Fruit fly (Drosophila melanogaster) whole organism, embryonic: ENCODE data around the gene Fer3.

Experiments used
- ATbp ChIP-seq: fragments of 200-800 bp; sonication (Bioruptor generic); optimal IDR thresholded peaks from 2 replicates; lab custom pipeline; 2017; ENCODE audit warnings: missing biosample characterization, mild to moderate bottlenecking, missing genetic modification characterization, missing genetic modification reagents
- Atf-2 ChIP-seq: fragments of 200-800 bp; sonication (Bioruptor generic); optimal IDR thresholded peaks from 2 replicates; lab custom pipeline; 2016; ENCODE audit warnings: missing biosample characterization, missing genetic modification characterization
- CG10321 ChIP-seq: fragments of 200-800 bp; sonication (Bioruptor generic); IDR thresholded peaks from 2 replicates; pipeline ENCODE4 v1.3.6; 2022; ENCODE audit warnings: missing biosample characterization, missing genetic modification characterization
- CG10565 ChIP-seq: fragments of 200-800 bp; sonication (Bioruptor generic); optimal IDR thresholded peaks from 3 replicates; lab custom pipeline; 2016; ENCODE audit warnings: missing biosample characterization, mild to moderate bottlenecking, missing genetic modification characterization
- CG11247 ChIP-seq: fragments of 200-800 bp; sonication (Bioruptor generic); IDR thresholded peaks from 2 replicates; pipeline ENCODE4 v1.3.6; 2022; ENCODE audit warnings: missing biosample characterization, missing genetic modification characterization
- CG11456 ChIP-seq: fragments of 200-800 bp; sonication (Bioruptor generic); IDR thresholded peaks from 3 replicates; pipeline ENCODE4 v1.3.6; 2022; ENCODE audit warnings: missing biosample characterization, missing genetic modification characterization
- CG12104 ChIP-seq: fragments of 200-800 bp; sonication (Bioruptor generic); optimal IDR thresholded peaks from 3 replicates; lab custom pipeline; 2016; ENCODE audit warnings: missing biosample characterization, missing genetic modification characterization
- CG12155 ChIP-seq: fragments of 200-800 bp; sonication (Bioruptor generic); optimal IDR thresholded peaks from 3 replicates; lab custom pipeline; 2016; ENCODE audit warnings: missing biosample characterization, missing genetic modification characterization
- CG13287 ChIP-seq: fragments of 200-800 bp; sonication (Bioruptor generic); IDR thresholded peaks from 2 replicates; pipeline ENCODE4 v1.3.6; 2022; ENCODE audit warnings: missing biosample characterization, missing genetic modification characterization; ENCODE audit not compliant: partially characterized antibody
- CG14710 ChIP-seq: fragments of 200-800 bp; sonication (Bioruptor generic); optimal IDR thresholded peaks from 3 replicates; lab custom pipeline; 2019; ENCODE audit warnings: missing biosample characterization, mild to moderate bottlenecking, missing genetic modification characterization, moderate library complexity
- CG14965 ChIP-seq: fragments of 200-800 bp; sonication (Bioruptor generic); optimal IDR thresholded peaks from 2 replicates; lab custom pipeline; 2016; ENCODE audit warnings: missing biosample characterization, missing genetic modification characterization, borderline replicate concordance
- CG15601 ChIP-seq: fragments of 200-800 bp; sonication (Bioruptor generic); optimal IDR thresholded peaks from 3 replicates; lab custom pipeline; 2019; ENCODE audit warnings: missing biosample characterization, mild to moderate bottlenecking, missing genetic modification characterization, moderate library complexity
- CG15696 ChIP-seq: fragments of 200-800 bp; sonication (Bioruptor generic); optimal IDR thresholded peaks from 2 replicates; lab custom pipeline; 2019; ENCODE audit warnings: missing biosample characterization, mild to moderate bottlenecking, missing genetic modification characterization, moderate library complexity
- CG1647 ChIP-seq: fragments of 200-800 bp; sonication (Bioruptor generic); optimal IDR thresholded peaks from 3 replicates; lab custom pipeline; 2016; ENCODE audit warnings: missing biosample characterization, missing genetic modification characterization
- CG16813 ChIP-seq: fragments of 200-800 bp; sonication (Bioruptor generic); IDR thresholded peaks from 3 replicates; pipeline ENCODE4 v1.3.6; 2022; ENCODE audit warnings: missing biosample characterization, missing genetic modification characterization; ENCODE audit not compliant: partially characterized antibody
- CG17385 ChIP-seq: fragments of 200-800 bp; sonication (Bioruptor generic); optimal IDR thresholded peaks from 3 replicates; lab custom pipeline; 2018; ENCODE audit warnings: missing biosample characterization, mild to moderate bottlenecking, missing genetic modification characterization
- CG17612 ChIP-seq: fragments of 200-800 bp; sonication (Bioruptor generic); IDR thresholded peaks from 2 replicates; pipeline ENCODE4 v1.3.6; 2022; ENCODE audit warnings: missing biosample characterization, missing genetic modification characterization
- CG18011 ChIP-seq: fragments of 200-800 bp; sonication (Bioruptor generic); optimal IDR thresholded peaks from 2 replicates; lab custom pipeline; 2017; ENCODE audit warnings: missing biosample characterization, missing genetic modification characterization, mild to moderate bottlenecking, moderate library complexity, missing genotype
- CG18619 ChIP-seq: fragments of 200-800 bp; sonication (Bioruptor generic); optimal IDR thresholded peaks from 3 replicates; lab custom pipeline; 2017; ENCODE audit warnings: missing biosample characterization, mild to moderate bottlenecking, missing genetic modification characterization
- CG31224 ChIP-seq: fragments of 200-800 bp; sonication (Bioruptor generic); IDR thresholded peaks from 2 replicates; pipeline ENCODE4 v1.3.6; 2022; ENCODE audit warnings: missing biosample characterization, missing genetic modification characterization
- CG3726 ChIP-seq: fragments of 200-800 bp; sonication (Bioruptor generic); IDR thresholded peaks from 3 replicates; pipeline ENCODE4, ENCODE4 v1.3.6; 2022; ENCODE audit warnings: missing biosample characterization, missing genetic modification characterization
- CG3838 ChIP-seq: fragments of 200-800 bp; sonication (Bioruptor generic); optimal IDR thresholded peaks from 3 replicates; lab custom pipeline; 2016; ENCODE audit warnings: missing biosample characterization, missing genetic modification characterization
- CG3847 ChIP-seq: fragments of 200-800 bp; sonication (Bioruptor generic); IDR thresholded peaks from 2 replicates; pipeline ENCODE4 v1.3.6; 2022; ENCODE audit warnings: missing biosample characterization, missing genetic modification characterization
- CG43689 ChIP-seq: fragments of 200-800 bp; sonication (Bioruptor generic); IDR thresholded peaks from 2 replicates; pipeline ENCODE4 v1.3.6; 2022; ENCODE audit warnings: missing biosample characterization, missing genetic modification characterization
- CG4404 ChIP-seq: fragments of 200-800 bp; sonication (Bioruptor generic); IDR thresholded peaks from 2 replicates; pipeline ENCODE4 v1.3.6; 2022; ENCODE audit warnings: missing biosample characterization, missing genetic modification characterization
- CG6654 ChIP-seq: fragments of 200-800 bp; sonication (Bioruptor generic); optimal IDR thresholded peaks from 2 replicates; lab custom pipeline; 2017; ENCODE audit warnings: missing biosample characterization, mild to moderate bottlenecking, missing genetic modification characterization
- CG6791 ChIP-seq: fragments of 200-800 bp; sonication (Bioruptor generic); IDR thresholded peaks from 3 replicates; pipeline ENCODE4 v1.3.6; 2022; ENCODE audit warnings: missing biosample characterization, missing genetic modification characterization; ENCODE audit not compliant: partially characterized antibody
- CG7786 ChIP-seq: fragments of 200-800 bp; sonication (Bioruptor generic); optimal IDR thresholded peaks from 2 replicates; lab custom pipeline; 2016; ENCODE audit warnings: missing biosample characterization, missing genetic modification characterization
- CG7987 ChIP-seq: fragments of 200-800 bp; sonication (Bioruptor generic); optimal IDR thresholded peaks from 2 replicates; lab custom pipeline; 2018; ENCODE audit warnings: missing biosample characterization, mild to moderate bottlenecking, missing genetic modification characterization, moderate library complexity
- H15 ChIP-seq: fragments of 200-800 bp; sonication (Bioruptor generic); IDR thresholded peaks from 3 replicates; pipeline ENCODE4 v1.3.6; 2022; ENCODE audit warnings: missing biosample characterization, missing genetic modification characterization
- H2.0 ChIP-seq: fragments of 200-800 bp; sonication (Bioruptor generic); IDR thresholded peaks from 2 replicates; pipeline ENCODE4 v1.3.6; 2022; ENCODE audit warnings: missing biosample characterization, missing genetic modification characterization
- Hr3 ChIP-seq: fragments of 200-800 bp; sonication (Bioruptor generic); optimal IDR thresholded peaks from 3 replicates; lab custom pipeline; 2016; ENCODE audit warnings: missing biosample characterization, missing genetic modification characterization
- NfI ChIP-seq: fragments of 200-800 bp; sonication (Bioruptor generic); optimal IDR thresholded peaks from 3 replicates; lab custom pipeline; 2018; ENCODE audit warnings: missing biosample characterization, mild to moderate bottlenecking, missing genetic modification characterization, moderate library complexity
- Spps ChIP-seq: fragments of 200-800 bp; sonication (Bioruptor generic); optimal IDR thresholded peaks from 2 replicates; lab custom pipeline; 2018; ENCODE audit warnings: missing biosample characterization, mild to moderate bottlenecking, missing genetic modification characterization
- ac ChIP-seq: fragments of 200-800 bp; sonication (Bioruptor generic); optimal IDR thresholded peaks from 3 replicates; lab custom pipeline; 2017; ENCODE audit warnings: missing biosample characterization, mild to moderate bottlenecking, missing genetic modification characterization
- aop ChIP-seq: fragments of 200-800 bp; sonication (Bioruptor generic); IDR thresholded peaks from 2 replicates; pipeline ENCODE4 v1.3.6; 2022; ENCODE audit warnings: missing biosample characterization, missing genetic modification characterization
- bowl ChIP-seq: fragments of 200-800 bp; sonication (Bioruptor generic); IDR thresholded peaks from 2 replicates; pipeline ENCODE4 v1.3.6; 2022; ENCODE audit warnings: missing biosample characterization, missing genetic modification characterization
- chif ChIP-seq, 2 experiments: fragments of 200-800 bp; sonication (Bioruptor generic); optimal IDR thresholded peaks; 3 replicates each; lab custom pipeline; 2016; ENCODE audit warnings: missing biosample characterization in 2 of 2, missing genetic modification characterization in 2 of 2
- chm ChIP-seq: fragments of 200-800 bp; sonication (Bioruptor generic); IDR thresholded peaks from 2 replicates; pipeline ENCODE4 v1.3.6; 2022; ENCODE audit warnings: missing biosample characterization, missing genetic modification characterization
- ci ChIP-seq: fragments of 200-800 bp; sonication (Bioruptor generic); IDR thresholded peaks from 3 replicates; pipeline ENCODE4 v1.3.6; 2022; ENCODE audit warnings: missing biosample characterization, missing genetic modification characterization
- fd64A ChIP-seq: fragments of 200-800 bp; sonication (Bioruptor generic); optimal IDR thresholded peaks from 3 replicates; lab custom pipeline; 2018; ENCODE audit warnings: missing biosample characterization, mild to moderate bottlenecking, missing genetic modification characterization
- gce ChIP-seq: fragments of 200-800 bp; sonication (Bioruptor generic); IDR thresholded peaks from 3 replicates; pipeline ENCODE4 v1.3.6; 2022; ENCODE audit warnings: missing biosample characterization, missing genetic modification characterization
- gcm2 ChIP-seq: fragments of 200-800 bp; sonication (Bioruptor generic); optimal IDR thresholded peaks from 2 replicates; lab custom pipeline; 2016; ENCODE audit warnings: missing biosample characterization, missing genetic modification characterization
- grn ChIP-seq: fragments of 200-800 bp; sonication (Bioruptor generic); optimal IDR thresholded peaks from 3 replicates; lab custom pipeline; 2017; ENCODE audit warnings: missing biosample characterization, missing genetic modification characterization
- h ChIP-seq: fragments of >200 bp; optimal IDR thresholded peaks from 2 replicates; lab custom pipeline; 2017
- hkb ChIP-seq, 2 experiments: fragments of 200-800 bp in 1 of 2; fragments of >200 bp in 1 of 2; sonication (Bioruptor generic) in 1 of 2; IDR thresholded peaks in 1 of 2; optimal IDR thresholded peaks in 1 of 2; 2 replicates each; pipeline versions ENCODE4 v1.3.6 to Lab custom; 2017 to 2022; ENCODE audit warnings: missing biosample characterization in 1 of 2, missing genetic modification characterization in 1 of 2
- lov ChIP-seq, 2 experiments: fragments of 200-800 bp in 1 of 2; fragments of >200 bp in 1 of 2; sonication (Bioruptor generic) in 1 of 2; IDR thresholded peaks in 1 of 2; optimal IDR thresholded peaks in 1 of 2; 2 replicates in 1 of 2; 3 replicates in 1 of 2; pipeline versions ENCODE4 v1.3.6 to Lab custom; 2017 to 2022; ENCODE audit warnings: missing biosample characterization in 1 of 2, missing genetic modification characterization in 1 of 2
- shn ChIP-seq: fragments of 200-800 bp; sonication (Bioruptor generic); optimal IDR thresholded peaks from 3 replicates; lab custom pipeline; 2016; ENCODE audit warnings: missing biosample characterization, missing genetic modification characterization
- slp2 ChIP-seq: fragments of 200-800 bp; sonication (Bioruptor generic); optimal IDR thresholded peaks from 2 replicates; lab custom pipeline; 2016; ENCODE audit warnings: missing biosample characterization, missing genetic modification characterization
- ssp ChIP-seq: fragments of 200-800 bp; sonication (Bioruptor generic); IDR thresholded peaks from 2 replicates; pipeline ENCODE4 v1.3.6; 2022; ENCODE audit warnings: missing biosample characterization, missing genetic modification characterization
- stc ChIP-seq: fragments of 200-800 bp; sonication (Bioruptor generic); IDR thresholded peaks from 2 replicates; pipeline ENCODE4 v1.3.6; 2022; ENCODE audit warnings: missing biosample characterization, missing genetic modification characterization
- trh ChIP-seq: fragments of 200-800 bp; sonication (Bioruptor generic); optimal IDR thresholded peaks from 2 replicates; lab custom pipeline; 2016; ENCODE audit warnings: missing biosample characterization, missing genetic modification characterization

The Fer3 gene

DNA sequence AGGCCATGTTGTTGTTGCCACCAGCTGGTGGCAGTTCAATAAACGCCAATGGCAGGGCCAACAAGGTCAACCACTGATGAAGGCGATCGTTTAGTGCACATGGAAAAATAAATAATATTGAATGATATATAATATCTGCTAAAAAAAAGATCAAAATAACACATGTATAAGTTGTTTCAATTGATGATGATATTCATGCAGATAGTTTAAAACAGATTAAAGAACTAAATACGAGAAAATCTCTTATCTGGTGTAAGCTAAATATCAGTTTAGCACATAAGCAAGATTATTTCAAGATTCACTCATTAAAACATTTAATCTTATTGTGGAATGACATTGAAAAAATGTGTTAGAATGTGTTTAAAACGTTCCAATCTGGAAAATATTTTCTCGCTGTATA lies 30.7 kb downstream of the Fer3 start (continued):
- peak; percentile 31 for TF ChIP-seq CG17385 (GFP tag; lab: Kevin White, UChicago)
- no peak for TF ChIP-seq aop (GFP tag; lab: Robert Waterston, UW)
- peak; percentile 19 for TF ChIP-seq CG15601 (tag; lab: Kevin White, UChicago)
- no peak for TF ChIP-seq CG3847 (GFP tag; lab: Robert Waterston, UW)
- no peak for TF ChIP-seq gce (GFP tag; lab: Robert Waterston, UW)
- peak; percentile 37 for TF ChIP-seq CG12104 (GFP tag; lab: Kevin White, UChicago)
- no peak for TF ChIP-seq CG18619 (GFP tag; lab: Kevin White, UChicago)
- no peak for TF ChIP-seq CG3838 (GFP tag; lab: Kevin White, UChicago)
- TF ChIP-seq CG12155: no peak
- TF ChIP-seq ATbp: peak; percentile 29
- TF ChIP-seq CG18011 (GFP tag; lab: Kevin White, UChicago): no peak
- no peak for TF ChIP-seq CG17612
- TF ChIP-seq CG14965 (GFP tag; lab: Kevin White, UChicago): no peak
- no peak for TF ChIP-seq CG1647
- no peak for TF ChIP-seq grn (GFP tag; lab: Kevin White, UChicago)
- TF ChIP-seq Atf-2 (GFP tag; lab: Kevin White, UChicago): no peak
- no peak; the same call in 1 of the 2 replicates for TF ChIP-seq stc (GFP tag; lab: Robert Waterston, UW)
- TF ChIP-seq CG7987 (GFP tag; lab: Kevin White, UChicago): no peak
- TF ChIP-seq CG10565 (GFP tag; lab: Kevin White, UChicago): no peak
- no peak for TF ChIP-seq slp2 (GFP tag; lab: Kevin White, UChicago)
- TF ChIP-seq ac (GFP tag; lab: Kevin White, UChicago): no peak
- no peak for TF ChIP-seq CG6654 (GFP tag; lab: Kevin White, UChicago)
- no peak for TF ChIP-seq chif (GFP tag; optimal IDR thresholded peaks at IDR 0.05; lab: Kevin White, UChicago)
- TF ChIP-seq CG11456 (GFP tag; lab: Robert Waterston, UW): no peak
- TF ChIP-seq bowl (GFP tag; lab: Robert Waterston, UW): no peak
- no peak for TF ChIP-seq CG7786 (GFP tag; lab: Kevin White, UChicago)
- peak; percentile 25 for TF ChIP-seq CG14710 (tag; lab: Kevin White, UChicago)
- TF ChIP-seq Hr3: peak; percentile 20
- TF ChIP-seq ssp: no peak
- no peak for TF ChIP-seq CG43689 (GFP tag; lab: Robert Waterston, UW)
- no peak for TF ChIP-seq gcm2 (GFP tag; lab: Kevin White, UChicago)
- no peak for TF ChIP-seq chm (GFP tag; lab: Robert Waterston, UW)
- TF ChIP-seq CG3726: no peak
- TF ChIP-seq CG11247: no peak
- TF ChIP-seq CG16813 (GFP tag; lab: Robert Waterston, UW): no peak
- TF ChIP-seq hkb (optimal IDR thresholded peaks at IDR 0.05; lab: Kevin White, UChicago): no peak
- TF ChIP-seq hkb (GFP tag; IDR thresholded peaks at IDR 0.05; lab: Robert Waterston, UW): peak; percentile 38; the same call in 1 of the 2 replicates
- no peak for TF ChIP-seq trh (GFP tag; lab: Kevin White, UChicago)
- TF ChIP-seq lov (optimal IDR thresholded peaks at IDR 0.05; lab: Kevin White, UChicago): no peak
- no peak for TF ChIP-seq lov (GFP tag; IDR thresholded peaks at IDR 0.05; lab: Robert Waterston, UW)
- no peak for TF ChIP-seq CG6791
- TF ChIP-seq CG4404 (GFP tag; lab: Robert Waterston, UW): no peak
- TF ChIP-seq CG31224 (GFP tag; lab: Robert Waterston, UW): no peak
- TF ChIP-seq shn (GFP tag; lab: Kevin White, UChicago): no peak
- TF ChIP-seq h (lab: Kevin White, UChicago): no peak
- no peak for TF ChIP-seq CG10321 (GFP tag; lab: Robert Waterston, UW)
- no peak for TF ChIP-seq CG15696 (tag; lab: Kevin White, UChicago)
- no peak for TF ChIP-seq CG13287
- TF ChIP-seq NfI: no peak
- no peak for TF ChIP-seq H15 (GFP tag; lab: Robert Waterston, UW)
- 0 out of 3 replicates have a peak, but pooled peaks have one; percentile 21 for TF ChIP-seq ci (GFP tag; lab: Robert Waterston, UW)
- TF ChIP-seq H2.0 (GFP tag; lab: Robert Waterston, UW): no peak
- TF ChIP-seq fd64A (GFP tag; lab: Kevin White, UChicago): no peak
- TF ChIP-seq Spps (tag; lab: Kevin White, UChicago): no peak
